Worm (Caenorhabditis elegans): ENCODE measurements around the gene str-56.

str-56 gene

ce11 chrV:15872273-15872672, at the start of gene str-56:
str-56 (plus strand) TSS chrV:15872573.
- TF ChIP-seq skn-1 (tag; optimal IDR thresholded peaks at IDR 0.05) = no peak
- TF ChIP-seq ceh-82 (tag; optimal IDR thresholded peaks at IDR 0.05) = no peak
- no peak for TF ChIP-seq nhr-20 (tag; optimal IDR thresholded peaks at IDR 0.05)
- TF ChIP-seq elt-2 (tag; optimal IDR thresholded peaks at IDR 0.05) = no peak

- no peak for TF ChIP-seq pqm-1 (tag; optimal IDR thresholded peaks at IDR 0.05)
- no peak for TF ChIP-seq unc-130 (tag; optimal IDR thresholded peaks at IDR 0.05)
- TF ChIP-seq irx-1 (tag; optimal IDR thresholded peaks at IDR 0.05) = no peak
- no peak for TF ChIP-seq ztf-11 (tag; optimal IDR thresholded peaks at IDR 0.05)
- no peak for TF ChIP-seq mdl-1 (tag; optimal IDR thresholded peaks at IDR 0.05)
- no peak for TF ChIP-seq sup-37 (GFP tag; optimal IDR thresholded peaks at IDR 0.05)
Observed at ce11 chrV:15824866-15825265, 47.5 kb upstream of the str-56 start, which contains the start of gene srbc-50. srbc-50 (minus strand) TSS chrV:15824966.

- TF ChIP-seq fkh-4 (tag; optimal IDR thresholded peaks at IDR 0.05; ENCODE audit: borderline replicate concordance) = no peak
- no peak for TF ChIP-seq tlp-1 (tag; optimal IDR thresholded peaks at IDR 0.05)
- TF ChIP-seq lin-39 (tag; optimal IDR thresholded peaks at IDR 0.05) = no peak
- TF ChIP-seq nhr-84 (tag; optimal IDR thresholded peaks at IDR 0.05) = no peak
- no peak for TF ChIP-seq fos-1 (tag; optimal IDR thresholded peaks at IDR 0.05)
- no peak for TF ChIP-seq lir-3 (tag; optimal IDR thresholded peaks at IDR 0.05; ENCODE audit: poor library complexity)
- TF ChIP-seq C34B4.2 (tag; optimal IDR thresholded peaks at IDR 0.05) = no peak
- TF ChIP-seq ztf-4 (tag; optimal IDR thresholded peaks at IDR 0.05) = no peak
- TF ChIP-seq pqm-1 (tag; optimal IDR thresholded peaks at IDR 0.05) = no peak
- TF ChIP-seq unc-130 (tag; optimal IDR thresholded peaks at IDR 0.05) = no peak
- TF ChIP-seq lin-15B (tag; optimal IDR thresholded peaks at IDR 0.05) = no peak
- no peak for TF ChIP-seq sptf-1 (tag; optimal IDR thresholded peaks at IDR 0.05)
- TF ChIP-seq Y116A8C.19 (tag; optimal IDR thresholded peaks at IDR 0.05; ENCODE audit: borderline replicate concordance) = no peak
- no peak for TF ChIP-seq nhr-20 (tag; optimal IDR thresholded peaks at IDR 0.05)
Observed at ce11 chrV:15826110-15826509, 46.3 kb upstream of the str-56 start, which contains the start of gene srbc-51. srbc-51 (plus strand) TSS chrV:15826410.

- no peak for TF ChIP-seq ceh-8 (GFP tag; optimal IDR thresholded peaks at IDR 0.05)
- TF ChIP-seq nhr-19 (GFP tag; conservative IDR thresholded peaks at IDR 0.05) = no peak
- no peak for TF ChIP-seq egl-13 (tag; optimal IDR thresholded peaks at IDR 0.05)
- no peak for TF ChIP-seq swsn-7 (tag; optimal IDR thresholded peaks at IDR 0.05)
- TF ChIP-seq ztf-4 (tag; optimal IDR thresholded peaks at IDR 0.05) = no peak
- no peak for TF ChIP-seq mdl-1 (tag; optimal IDR thresholded peaks at IDR 0.05)
- TF ChIP-seq ztf-11 (tag; optimal IDR thresholded peaks at IDR 0.05) = no peak
- no peak for TF ChIP-seq hlh-4 (tag; optimal IDR thresholded peaks at IDR 0.05)
- TF ChIP-seq nhr-12 (tag; optimal IDR thresholded peaks at IDR 0.05) = no peak
- no peak for TF ChIP-seq nhr-237 (tag; optimal IDR thresholded peaks at IDR 0.05)
- no peak for TF ChIP-seq mep-1 (tag; optimal IDR thresholded peaks at IDR 0.05)
- no peak for TF ChIP-seq lin-13 (GFP tag; optimal IDR thresholded peaks at IDR 0.05)
- no peak for TF ChIP-seq lin-14 (GFP tag; optimal IDR thresholded peaks at IDR 0.05)
- no peak for TF ChIP-seq pqm-1 (tag; optimal IDR thresholded peaks at IDR 0.05)
- no peak for TF ChIP-seq ces-1 (GFP tag; optimal IDR thresholded peaks at IDR 0.05)
- no peak for TF ChIP-seq zip-4 (GFP tag; optimal IDR thresholded peaks at IDR 0.05)
Observed at ce11 chrV:15829907-15830306, 42.5 kb upstream of the str-56 start, which contains the start of gene srbc-55. srbc-55 (minus strand) TSS chrV:15830007.

- TF ChIP-seq efl-1 (optimal IDR thresholded peaks at IDR 0.05) (no peak), efl-1 (GFP tag; optimal IDR thresholded peaks at IDR 0.05 in 1 of 2) (no peak), alr-1 (tag; optimal IDR thresholded peaks at IDR 0.05; ENCODE audit: borderline replicate concordance) (no peak), snu-23 (GFP tag; optimal IDR thresholded peaks at IDR 0.05) (no peak), lin-13 (GFP tag; optimal IDR thresholded peaks at IDR 0.05) (no peak), unc-62 (GFP tag; optimal IDR thresholded peaks at IDR 0.05) (no peak), ceh-63 (GFP tag; optimal IDR thresholded peaks at IDR 0.05) (no peak), egl-13 (tag; optimal IDR thresholded peaks at IDR 0.05) (no peak)
Observed at ce11 chrV:15831586-15831985, 40.8 kb upstream of the str-56 start, which contains the start of gene srbc-56. srbc-56 (minus strand) TSS chrV:15831686.

Measured in whole organism, L1 larva.